Worm (Caenorhabditis elegans) whole organism, L3 larva: ENCODE results near the gene F21H7.12.

Experiments used
- eor-1 ChIP-seq, 2 experiments: fragments of 150-350 bp; optimal IDR thresholded peaks; 2 replicates each; lab custom pipeline; 2014 to 2018; ENCODE audit warnings: missing biosample characterization in 2 of 2, missing genetic modification characterization in 2 of 2
- nhr-28 ChIP-seq: fragments of 150-350 bp; optimal IDR thresholded peaks from 2 replicates; lab custom pipeline; 2014; ENCODE audit warnings: missing biosample characterization, missing genetic modification characterization
- nhr-76 ChIP-seq: fragments of 150-350 bp; sonication (generic microtip); optimal IDR thresholded peaks from 5 replicates; lab custom pipeline; 2014; ENCODE audit warnings: missing biosample characterization, missing genetic modification characterization
- snpc-4 ChIP-seq: fragments of 150-350 bp; optimal IDR thresholded peaks from 2 replicates; lab custom pipeline; 2014; ENCODE audit warnings: missing biosample characterization, missing genetic modification characterization
- ztf-11 ChIP-seq: fragments of 150-350 bp; optimal IDR thresholded peaks from 2 replicates; lab custom pipeline; 2014; ENCODE audit warnings: missing biosample characterization, missing genetic modification characterization

- no peak for TF ChIP-seq snpc-4 (tag; lab: Kevin White, UChicago)
- no peak for TF ChIP-seq nhr-28 (tag; lab: Kevin White, UChicago)
- TF ChIP-seq nhr-76 (tag; lab: Kevin White, UChicago), result no peak
- no peak for TF ChIP-seq ztf-11
- TF ChIP-seq eor-1 (tag; optimal IDR thresholded peaks at IDR 0.05; lab: Kevin White, UChicago), result no peak
Observed at ce11 chrV:16235135-16235534, 5.2 kb downstream of the F21H7.12 start, which contains the start of gene F21H7.3.
